Fruit fly (Drosophila melanogaster) whole organism, prepupa: ENCODE data around the gene ldbr.

Experiments
- Blimp-1 ChIP-seq: fragments of 200-800 bp; sonication (Bioruptor generic); optimal IDR thresholded peaks from 3 replicates; lab custom pipeline; 2017; ENCODE audit warnings: missing biosample characterization, missing genetic modification characterization, mild to moderate bottlenecking, moderate library complexity, missing genetic modification reagents
- CG34406 ChIP-seq: fragments of 200-800 bp; sonication (Bioruptor generic); optimal IDR thresholded peaks from 3 replicates; lab custom pipeline; 2016; ENCODE audit warnings: missing biosample characterization, missing genetic modification characterization
- CG8319 ChIP-seq: fragments of 200-800 bp; sonication (Bioruptor generic); optimal IDR thresholded peaks from 3 replicates; lab custom pipeline; 2016; ENCODE audit warnings: missing biosample characterization, missing genetic modification characterization
- Hr38 ChIP-seq: sonication (Bioruptor generic); optimal IDR thresholded peaks from 2 replicates; lab custom pipeline; 2016; ENCODE audit warnings: missing biosample characterization, missing genetic modification characterization
- Smox ChIP-seq: fragments of 200-800 bp; sonication (Bioruptor generic); optimal IDR thresholded peaks from 3 replicates; lab custom pipeline; 2016; ENCODE audit warnings: missing biosample characterization, missing genetic modification characterization
- acj6 ChIP-seq: fragments of 200-800 bp; sonication (Bioruptor generic); optimal IDR thresholded peaks from 3 replicates; lab custom pipeline; 2016; ENCODE audit warnings: missing biosample characterization, missing genetic modification characterization
- cyc ChIP-seq: fragments of 200-800 bp; sonication (Bioruptor generic); optimal IDR thresholded peaks from 3 replicates; lab custom pipeline; 2016; ENCODE audit warnings: missing biosample characterization, missing genetic modification characterization
- dsx ChIP-seq: fragments of 200-800 bp; optimal IDR thresholded peaks from 3 replicates; lab custom pipeline; 2019; ENCODE audit warnings: missing biosample characterization, mild to moderate bottlenecking, missing genetic modification characterization, moderate library complexity; ENCODE audit not compliant: poor library complexity, severe bottlenecking
- fd85E ChIP-seq: fragments of 200-800 bp; sonication (Bioruptor generic); optimal IDR thresholded peaks from 3 replicates; lab custom pipeline; 2016; ENCODE audit warnings: missing biosample characterization, missing genetic modification characterization
- vri ChIP-seq: fragments of 200-800 bp; sonication (Bioruptor generic); optimal IDR thresholded peaks from 3 replicates; lab custom pipeline; 2016; ENCODE audit warnings: missing biosample characterization, mild to moderate bottlenecking, missing genetic modification characterization

DNA sequence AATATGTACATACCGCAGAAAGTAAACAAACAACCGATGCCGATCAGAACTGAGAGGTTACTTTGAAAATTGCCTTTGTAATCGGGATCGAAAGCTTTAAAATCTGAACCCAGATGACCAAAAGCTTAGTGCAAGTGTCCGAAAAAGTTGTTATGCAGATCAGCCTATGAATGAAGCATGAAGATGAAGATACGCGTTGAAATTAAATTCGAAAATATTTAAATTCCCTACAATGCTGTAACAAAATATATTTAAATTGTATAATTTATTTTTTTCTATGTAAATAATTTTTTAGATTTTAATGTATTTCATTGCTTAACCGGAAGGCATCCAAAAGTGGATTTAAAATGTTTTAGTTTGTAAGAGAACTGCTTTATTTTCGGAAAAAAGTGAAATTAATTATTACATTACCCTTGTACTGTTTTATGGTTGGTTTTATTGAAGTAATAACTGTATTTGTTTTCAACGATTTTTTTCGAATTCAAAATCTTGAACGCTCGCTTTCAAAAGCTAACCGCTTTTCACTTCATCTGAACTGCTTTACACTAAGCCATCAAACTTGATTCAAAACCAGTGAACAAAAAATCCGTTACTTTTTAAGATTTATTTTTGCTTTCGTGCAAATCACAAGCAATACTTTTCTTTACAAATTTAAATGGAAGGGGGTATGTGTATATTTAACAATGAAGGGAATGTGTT is 38.2 kb downstream of the ldbr start, which contains the start of gene CG43886:
- TF ChIP-seq dsx (GFP tag; lab: Kevin White, UChicago): no peak
- no peak for TF ChIP-seq fd85E (GFP tag; lab: Kevin White, UChicago)
- no peak for TF ChIP-seq CG34406 (GFP tag; lab: Kevin White, UChicago)
- TF ChIP-seq cyc (GFP tag; lab: Kevin White, UChicago): no peak
- TF ChIP-seq Smox (GFP tag; lab: Kevin White, UChicago): no peak
- TF ChIP-seq acj6 (GFP tag; lab: Kevin White, UChicago): no peak
- no peak for TF ChIP-seq Blimp-1 (GFP tag; lab: Kevin White, UChicago)
- no peak for TF ChIP-seq Hr38 (GFP tag; lab: Kevin White, UChicago)
- no peak for TF ChIP-seq vri (GFP tag; lab: Kevin White, UChicago)
- no peak for TF ChIP-seq CG8319
